Fruit fly (Drosophila melanogaster) whole organism, embryonic: ENCODE results near the gene prg.

Experiments
- Atf6 ChIP-seq: fragments of 200-800 bp; sonication (Bioruptor generic); IDR thresholded peaks from 2 replicates; pipeline ENCODE4 v1.3.6; 2022; ENCODE audit warnings: missing biosample characterization, missing genetic modification characterization
- Awh ChIP-seq: fragments of 200-800 bp; sonication (Bioruptor generic); IDR thresholded peaks from 2 replicates; pipeline ENCODE4, ENCODE4 v1.3.6; 2022; ENCODE audit warnings: missing biosample characterization, missing genetic modification characterization
- CG10321 ChIP-seq: fragments of 200-800 bp; sonication (Bioruptor generic); IDR thresholded peaks from 2 replicates; pipeline ENCODE4 v1.3.6; 2022; ENCODE audit warnings: missing biosample characterization, missing genetic modification characterization
- CG10431 ChIP-seq: fragments of 200-800 bp; sonication (Bioruptor generic); optimal IDR thresholded peaks from 3 replicates; lab custom pipeline; 2018; ENCODE audit warnings: missing biosample characterization, mild to moderate bottlenecking, missing genetic modification characterization
- CG10979 ChIP-seq: fragments of 200-800 bp; sonication (Bioruptor generic); optimal IDR thresholded peaks from 2 replicates; lab custom pipeline; 2018; ENCODE audit warnings: missing biosample characterization, mild to moderate bottlenecking, missing genetic modification characterization, moderate library complexity
- CG13287 ChIP-seq: fragments of 200-800 bp; sonication (Bioruptor generic); IDR thresholded peaks from 2 replicates; pipeline ENCODE4 v1.3.6; 2022; ENCODE audit warnings: missing biosample characterization, missing genetic modification characterization; ENCODE audit not compliant: partially characterized antibody
- CG15011 ChIP-seq: fragments of 200-800 bp; sonication (Bioruptor generic); optimal IDR thresholded peaks from 3 replicates; lab custom pipeline; 2018; ENCODE audit warnings: missing biosample characterization, mild to moderate bottlenecking, missing genetic modification characterization
- CG1602 ChIP-seq: fragments of 200-800 bp; sonication (Bioruptor generic); optimal IDR thresholded peaks from 3 replicates; lab custom pipeline; 2016; ENCODE audit warnings: missing biosample characterization, missing genetic modification characterization
- CG2120 ChIP-seq: fragments of 200-800 bp; sonication (Bioruptor generic); optimal IDR thresholded peaks from 3 replicates; lab custom pipeline; 2016; ENCODE audit warnings: missing biosample characterization, missing genetic modification characterization
- CG31441 ChIP-seq: fragments of 200-800 bp; sonication (Bioruptor generic); IDR thresholded peaks from 2 replicates; pipeline ENCODE4 v1.3.6; 2022; ENCODE audit warnings: missing biosample characterization, missing genetic modification characterization
- CG3407 ChIP-seq: fragments of 200-800 bp; sonication (Bioruptor generic); optimal IDR thresholded peaks from 2 replicates; lab custom pipeline; 2018; ENCODE audit warnings: missing biosample characterization, mild to moderate bottlenecking, missing genetic modification characterization
- CG4424 ChIP-seq: fragments of 200-800 bp; sonication (Bioruptor generic); optimal IDR thresholded peaks from 3 replicates; lab custom pipeline; 2016; ENCODE audit warnings: missing biosample characterization, missing genetic modification characterization
- CG6254 ChIP-seq: fragments of 200-800 bp; sonication (Bioruptor generic); optimal IDR thresholded peaks from 3 replicates; lab custom pipeline; 2017; ENCODE audit warnings: mild to moderate bottlenecking, missing biosample characterization, missing genetic modification reagents, missing genetic modification characterization
- CG7745 ChIP-seq: fragments of 200-800 bp; sonication (Bioruptor generic); optimal IDR thresholded peaks from 2 replicates; lab custom pipeline; 2018; ENCODE audit warnings: missing biosample characterization, mild to moderate bottlenecking, missing genetic modification characterization, moderate library complexity
- CG8281 ChIP-seq: fragments of 200-800 bp; sonication (Bioruptor generic); optimal IDR thresholded peaks from 2 replicates; lab custom pipeline; 2018; ENCODE audit warnings: missing biosample characterization, mild to moderate bottlenecking, missing genetic modification characterization, moderate library complexity
- CG9727 ChIP-seq: fragments of 200-800 bp; sonication (Bioruptor generic); optimal IDR thresholded peaks from 3 replicates; lab custom pipeline; 2017; ENCODE audit warnings: missing biosample characterization, mild to moderate bottlenecking, missing genetic modification characterization
- D ChIP-seq, 2 experiments: fragments of 200-800 bp in 1 of 2; fragments of >200 bp in 1 of 2; sonication (Bioruptor generic) in 1 of 2; optimal IDR thresholded peaks; 2 replicates in 1 of 2; 3 replicates in 1 of 2; lab custom pipeline; 2017; ENCODE audit warnings: mild to moderate bottlenecking in 1 of 2, missing biosample characterization in 1 of 2, missing genetic modification characterization in 1 of 2, missing genetic modification reagents in 1 of 2
- Deaf1 ChIP-seq: fragments of 200-800 bp; optimal IDR thresholded peaks from 3 replicates; lab custom pipeline; 2019; ENCODE audit warnings: missing biosample characterization, mild to moderate bottlenecking, missing genetic modification characterization, moderate library complexity
- Ets65A ChIP-seq: fragments of 200-800 bp; sonication (Bioruptor generic); peaks from one replicate; lab custom pipeline; 2016; ENCODE audit warnings: missing biosample characterization, missing genetic modification characterization
- Ets97D ChIP-seq: fragments of 200-800 bp; sonication (Bioruptor generic); optimal IDR thresholded peaks from 3 replicates; lab custom pipeline; 2016; ENCODE audit warnings: missing biosample characterization, missing genetic modification characterization
- GATAe ChIP-seq: fragments of 200-800 bp; sonication (Bioruptor generic); conservative IDR thresholded peaks from 2 replicates; pipeline ENCODE4 v1.3.6; 2022; ENCODE audit warnings: missing biosample characterization, missing genetic modification characterization
- HLH3B ChIP-seq: fragments of 200-800 bp; sonication (Bioruptor generic); IDR thresholded peaks from 2 replicates; pipeline ENCODE4 v1.3.6; 2022; ENCODE audit warnings: missing biosample characterization, missing genetic modification characterization
- HLH4C ChIP-seq: fragments of 200-800 bp; sonication (Bioruptor generic); IDR thresholded peaks from 3 replicates; pipeline ENCODE4 v1.3.6; 2022; ENCODE audit warnings: missing biosample characterization, missing genetic modification characterization; ENCODE audit not compliant: partially characterized antibody
- HmgD ChIP-seq: fragments of 200-800 bp; sonication (Bioruptor generic); optimal IDR thresholded peaks from 3 replicates; lab custom pipeline; 2016; ENCODE audit warnings: missing biosample characterization, missing genetic modification characterization
- MBD-R2 ChIP-seq: fragments of 200-800 bp; sonication (Bioruptor generic); IDR thresholded peaks from 2 replicates; pipeline ENCODE4 v1.3.6; 2022; ENCODE audit warnings: missing biosample characterization, missing genetic modification characterization
- NFAT ChIP-seq: fragments of 200-800 bp; sonication (Bioruptor generic); IDR thresholded peaks from 2 replicates; pipeline ENCODE4 v1.3.6; 2022; ENCODE audit warnings: missing biosample characterization, missing genetic modification characterization
- Sox102F ChIP-seq: fragments of 200-800 bp; sonication (Bioruptor generic); optimal IDR thresholded peaks from 2 replicates; lab custom pipeline; 2018; ENCODE audit warnings: missing biosample characterization, mild to moderate bottlenecking, missing genetic modification characterization, moderate library complexity
- Xbp1 ChIP-seq: fragments of 200-800 bp; sonication (Bioruptor generic); optimal IDR thresholded peaks from 3 replicates; lab custom pipeline; 2016; ENCODE audit warnings: missing biosample characterization, mild to moderate bottlenecking, missing genetic modification characterization
- bab2 ChIP-seq: fragments of 200-800 bp; sonication (Bioruptor generic); optimal IDR thresholded peaks from 2 replicates; lab custom pipeline; 2016; ENCODE audit warnings: missing biosample characterization, missing genetic modification characterization
- bsh ChIP-seq, 2 experiments: fragments of 200-800 bp; sonication (Bioruptor generic); optimal IDR thresholded peaks; 2 replicates each; lab custom pipeline; 2017 to 2018; ENCODE audit warnings: mild to moderate bottlenecking in 2 of 2, missing biosample characterization in 2 of 2, missing genetic modification characterization in 2 of 2, moderate library complexity in 1 of 2
- btn ChIP-seq: fragments of 200-800 bp; sonication (Bioruptor generic); optimal IDR thresholded peaks from 2 replicates; lab custom pipeline; 2016; ENCODE audit warnings: missing biosample characterization, missing genetic modification characterization
- chm ChIP-seq: fragments of 200-800 bp; sonication (Bioruptor generic); IDR thresholded peaks from 2 replicates; pipeline ENCODE4 v1.3.6; 2022; ENCODE audit warnings: missing biosample characterization, missing genetic modification characterization
- dpn ChIP-seq, 2 experiments: fragments of 200-800 bp; sonication (Bioruptor generic); optimal IDR thresholded peaks; 3 replicates each; lab custom pipeline; 2016; ENCODE audit warnings: missing biosample characterization in 2 of 2, missing genetic modification characterization in 2 of 2
- ems ChIP-seq: fragments of 200-800 bp; sonication (Bioruptor generic); optimal IDR thresholded peaks from 3 replicates; lab custom pipeline; 2016; ENCODE audit warnings: missing biosample characterization, missing genetic modification characterization
- ewg ChIP-seq: fragments of 200-800 bp; sonication (Bioruptor generic); optimal IDR thresholded peaks from 3 replicates; lab custom pipeline; 2017; ENCODE audit warnings: mild to moderate bottlenecking, missing biosample characterization, missing genetic modification reagents, missing genetic modification characterization
- fd64A ChIP-seq: fragments of 200-800 bp; sonication (Bioruptor generic); optimal IDR thresholded peaks from 3 replicates; lab custom pipeline; 2018; ENCODE audit warnings: missing biosample characterization, mild to moderate bottlenecking, missing genetic modification characterization
- her ChIP-seq: fragments of 200-800 bp; sonication (Bioruptor generic); optimal IDR thresholded peaks from 2 replicates; lab custom pipeline; 2016; ENCODE audit warnings: missing biosample characterization, missing genetic modification characterization
- nerfin-1 ChIP-seq: fragments of 200-800 bp; sonication (Bioruptor generic); optimal IDR thresholded peaks from 3 replicates; lab custom pipeline; 2019; ENCODE audit warnings: missing biosample characterization, mild to moderate bottlenecking, missing genetic modification characterization, moderate library complexity
- row ChIP-seq: fragments of 200-800 bp; sonication (Bioruptor generic); IDR thresholded peaks from 3 replicates; pipeline ENCODE4 v1.3.6; 2022; ENCODE audit warnings: missing biosample characterization, missing genetic modification characterization
- sens ChIP-seq: fragments of 200-800 bp; sonication (Bioruptor generic); peaks from one replicate; lab custom pipeline; 2016; ENCODE audit warnings: missing biosample characterization, missing genetic modification characterization
- sim ChIP-seq: fragments of 200-800 bp; sonication (Bioruptor generic); IDR thresholded peaks from 2 replicates; pipeline ENCODE4 v1.3.6; 2022; ENCODE audit warnings: missing biosample characterization, missing genetic modification characterization
- slp2 ChIP-seq: fragments of 200-800 bp; sonication (Bioruptor generic); optimal IDR thresholded peaks from 2 replicates; lab custom pipeline; 2016; ENCODE audit warnings: missing biosample characterization, missing genetic modification characterization
- tap ChIP-seq: fragments of 200-800 bp; optimal IDR thresholded peaks from 3 replicates; lab custom pipeline; 2019; ENCODE audit warnings: missing biosample characterization, mild to moderate bottlenecking, missing genetic modification characterization, moderate library complexity
- tll ChIP-seq, 2 experiments: fragments of 200-800 bp in 1 of 2; fragments of >200 bp in 1 of 2; sonication (Bioruptor generic) in 1 of 2; optimal IDR thresholded peaks; 2 replicates each; lab custom pipeline; 2017 to 2019; ENCODE audit warnings: missing biosample characterization in 2 of 2, missing genetic modification characterization in 2 of 2, mild to moderate bottlenecking in 1 of 2, moderate library complexity in 1 of 2
- twi ChIP-seq: fragments of 200-800 bp; optimal IDR thresholded peaks from 2 replicates; lab custom pipeline; 2019; ENCODE audit warnings: missing biosample characterization, mild to moderate bottlenecking, missing genetic modification characterization, moderate library complexity
- unpg ChIP-seq: fragments of 200-800 bp; sonication (Bioruptor generic); optimal IDR thresholded peaks from 3 replicates; lab custom pipeline; 2018; ENCODE audit warnings: missing biosample characterization, mild to moderate bottlenecking, missing genetic modification characterization, moderate library complexity
- wek ChIP-seq: fragments of 200-800 bp; sonication (Bioruptor generic); optimal IDR thresholded peaks from 3 replicates; lab custom pipeline; 2018; ENCODE audit warnings: missing biosample characterization, mild to moderate bottlenecking, missing genetic modification characterization, moderate library complexity
- z ChIP-seq: fragments of 200-800 bp; sonication (Bioruptor generic); IDR thresholded peaks from 3 replicates; pipeline ENCODE4 v1.3.6; 2022; ENCODE audit warnings: missing biosample characterization, missing genetic modification characterization

Gene prg

DNA sequence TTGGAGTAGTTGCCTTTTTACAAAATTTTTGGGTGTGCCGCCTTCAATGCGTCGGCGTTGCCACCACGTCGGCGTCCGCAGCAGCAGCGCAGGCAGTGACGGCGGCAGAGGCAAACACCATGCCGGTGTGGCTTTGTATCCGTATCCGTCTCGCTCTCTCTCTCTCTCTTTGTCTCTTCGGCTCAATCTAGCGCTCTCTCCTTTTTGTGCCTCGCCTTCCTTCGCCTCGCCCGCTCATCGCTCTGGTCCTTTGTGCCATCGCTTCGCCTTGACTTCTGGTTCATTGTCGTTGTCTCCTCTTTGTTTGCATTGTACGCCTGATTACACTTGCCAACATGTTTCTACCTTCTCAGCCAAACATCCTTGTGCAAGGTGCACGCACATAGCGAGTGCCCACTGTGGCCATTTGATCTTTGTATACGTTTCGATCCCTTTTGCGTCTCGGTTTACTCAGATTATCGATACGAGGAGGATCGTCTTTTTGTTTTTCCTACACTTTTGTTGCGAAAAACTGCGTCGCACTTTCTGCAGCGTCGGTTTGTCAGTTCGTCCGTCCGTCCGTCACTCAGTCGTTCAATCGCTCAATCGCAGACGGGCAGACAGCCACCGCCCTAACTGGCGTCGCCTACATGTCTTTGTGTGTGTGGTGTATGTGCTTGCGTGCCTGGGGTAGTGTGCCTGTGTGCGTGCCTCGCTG is 47.8 kb upstream of the prg start (continued):
- TF ChIP-seq bsh (GFP tag; optimal IDR thresholded peaks at IDR 0.05; lab: Kevin White, UChicago) (peak in 1 of 2 experiments; percentile 70), CG8281 (tag; lab: Kevin White, UChicago) (peak; percentile 100), sens (GFP tag; lab: Kevin White, UChicago) (peak; percentile 72), ewg (GFP tag; lab: Kevin White, UChicago) (peak; percentile 30), tap (tag; lab: Kevin White, UChicago) (no peak), CG10321 (peak; percentile 24; the same call in 1 of the 2 replicates), Ets97D (GFP tag; lab: Kevin White, UChicago) (peak; percentile 4), D (optimal IDR thresholded peaks at IDR 0.05; lab: Kevin White, UChicago) (peak; percentile 99), D (GFP tag; optimal IDR thresholded peaks at IDR 0.05; lab: Kevin White, UChicago) (peak; percentile 23), dpn (GFP tag; optimal IDR thresholded peaks at IDR 0.05; lab: Kevin White, UChicago) (peak in 1 of 2 experiments; percentile 1), row (peak; percentile 44; the same call in 2 of the 3 replicates), unpg (GFP tag; lab: Kevin White, UChicago) (no peak), CG13287 (GFP tag; lab: Robert Waterston, UW) (peak; percentile 17; the same call in 1 of the 2 replicates), Xbp1 (peak; percentile 3), z (GFP tag; lab: Robert Waterston, UW) (peak; percentile 70; the same call in 2 of the 3 replicates), CG15011 (GFP tag; lab: Kevin White, UChicago) (no peak), chm (GFP tag; lab: Robert Waterston, UW) (peak; percentile 47), nerfin-1 (tag; lab: Kevin White, UChicago) (peak; percentile 2), CG7745 (no peak), HmgD (GFP tag; lab: Kevin White, UChicago) (peak; percentile 57), Ets65A (peak; percentile 62), sim (GFP tag; lab: Robert Waterston, UW) (0 out of 2 replicates have a peak, but pooled peaks have one; percentile 5), CG1602 (GFP tag; lab: Kevin White, UChicago) (no peak), wek (GFP tag; lab: Kevin White, UChicago) (peak; percentile 36), Awh (GFP tag; lab: Robert Waterston, UW) (no peak; the same call in 1 of the 2 replicates), CG2120 (peak; percentile 34), fd64A (GFP tag; lab: Kevin White, UChicago) (no peak), Sox102F (no peak), tll (GFP tag; optimal IDR thresholded peaks at IDR 0.05; lab: Kevin White, UChicago) (peak in 1 of 2 experiments; percentile 99), bab2 (GFP tag; lab: Kevin White, UChicago) (peak; percentile 6), btn (GFP tag; lab: Kevin White, UChicago) (peak; percentile 29), NFAT (GFP tag; lab: Robert Waterston, UW) (0 out of 2 replicates have a peak, but pooled peaks have one; percentile 11), Atf6 (peak; percentile 58; the same call in 1 of the 2 replicates), CG3407 (GFP tag; lab: Kevin White, UChicago) (no peak), CG9727 (GFP tag; lab: Kevin White, UChicago) (peak; percentile 22), ems (GFP tag; lab: Kevin White, UChicago) (no peak), CG4424 (no peak), CG6254 (peak; percentile 21), MBD-R2 (no peak), HLH4C (GFP tag; lab: Robert Waterston, UW) (0 out of 3 replicates have a peak, but pooled peaks have one; percentile 34), Deaf1 (tag; lab: Kevin White, UChicago) (peak; percentile 43), GATAe (GFP tag; lab: Robert Waterston, UW) (no peak), CG10431 (GFP tag; lab: Kevin White, UChicago) (no peak), HLH3B (GFP tag; lab: Robert Waterston, UW) (0 out of 2 replicates have a peak, but pooled peaks have one; percentile 4), CG10979 (tag; lab: Kevin White, UChicago) (no peak), her (GFP tag; lab: Kevin White, UChicago) (peak; percentile 51), CG31441 (GFP tag; lab: Robert Waterston, UW) (no peak), slp2 (GFP tag; lab: Kevin White, UChicago) (no peak), twi (peak; percentile 7)
